Worm (Caenorhabditis elegans): ENCODE results near the gene pqn-70.

Gene pqn-70

DNA sequence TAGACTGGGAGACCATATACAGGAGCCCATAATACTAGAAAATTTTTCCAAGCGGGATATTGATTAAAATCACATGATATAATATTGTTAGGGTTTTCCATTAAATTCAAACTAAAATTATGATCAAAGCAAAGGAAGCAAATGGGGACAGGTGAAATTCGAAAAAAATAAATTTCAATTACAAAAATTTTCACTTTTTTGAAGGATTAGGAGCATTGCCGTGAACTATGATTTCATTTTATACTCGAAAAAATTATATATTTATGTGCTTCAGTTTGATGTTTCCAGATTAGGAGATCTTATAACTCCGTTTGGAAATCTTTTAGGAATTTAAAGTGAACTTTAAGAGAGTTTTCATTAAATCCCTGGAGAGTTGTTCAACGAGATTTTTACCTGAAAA, 32.1 kb upstream of the pqn-70 start, which contains the start of gene F07B10.7:
Gene F07B10.7, minus strand, starts transcription at position 101 of the 400 bp plus-strand sequence.
- TF ChIP-seq ets-7 (tag; optimal IDR thresholded peaks at IDR 0.05) (no peak), ama-1 (optimal IDR thresholded peaks at IDR 0.05) (no peak), hmbx-1 (tag; optimal IDR thresholded peaks at IDR 0.05) (no peak), ceh-36 (tag; optimal IDR thresholded peaks at IDR 0.05) (no peak), flt-1 (GFP tag; IDR thresholded peaks at IDR 0.05) (no peak), pes-1 (GFP tag; IDR thresholded peaks at IDR 0.05) (no peak), hmg-4 (GFP tag; optimal IDR thresholded peaks at IDR 0.05) (no peak), F13C5.2 (tag; optimal IDR thresholded peaks at IDR 0.05) (no peak), ceh-13 (GFP tag; optimal IDR thresholded peaks at IDR 0.05) (no peak), scrt-1 (GFP tag; IDR thresholded peaks at IDR 0.05) (no peak), B0310.2 (tag; optimal IDR thresholded peaks at IDR 0.05) (no peak)

ce11 chrV:11258896-11259295, 30.4 kb upstream of the pqn-70 start, which contains the start of gene lgc-36:
Gene lgc-36, minus strand, starts transcription at chrV:11258996.
- no peak for TF ChIP-seq tbx-11 (GFP tag; IDR thresholded peaks at IDR 0.05)
- TF ChIP-seq scrt-1 (GFP tag; IDR thresholded peaks at IDR 0.05) = no peak
- TF ChIP-seq ama-1 (optimal IDR thresholded peaks at IDR 0.05) = no peak
- TF ChIP-seq hnd-1 (tag; optimal IDR thresholded peaks at IDR 0.05) = no peak
- TF ChIP-seq hmg-4 (GFP tag; optimal IDR thresholded peaks at IDR 0.05) = no peak
- TF ChIP-seq tbx-37 (GFP tag; conservative IDR thresholded peaks at IDR 0.05) = no peak
- no peak for TF ChIP-seq aly-1 (tag; optimal IDR thresholded peaks at IDR 0.05)
- no peak for TF ChIP-seq F13C5.2 (tag; optimal IDR thresholded peaks at IDR 0.05)
- no peak for TF ChIP-seq flt-1 (GFP tag; IDR thresholded peaks at IDR 0.05)
- no peak for TF ChIP-seq ceh-13 (GFP tag; optimal IDR thresholded peaks at IDR 0.05)
- TF ChIP-seq hmbx-1 (tag; optimal IDR thresholded peaks at IDR 0.05) = no peak
- no peak for TF ChIP-seq B0310.2 (tag; optimal IDR thresholded peaks at IDR 0.05)
- TF ChIP-seq tra-4 (tag; optimal IDR thresholded peaks at IDR 0.05) = no peak
- no peak for TF ChIP-seq sea-1 (GFP tag; conservative IDR thresholded peaks at IDR 0.05)
- no peak for TF ChIP-seq ceh-36 (tag; optimal IDR thresholded peaks at IDR 0.05)
- no peak for TF ChIP-seq pes-1 (GFP tag; IDR thresholded peaks at IDR 0.05)
- TF ChIP-seq ets-7 (tag; optimal IDR thresholded peaks at IDR 0.05) = no peak

DNA sequence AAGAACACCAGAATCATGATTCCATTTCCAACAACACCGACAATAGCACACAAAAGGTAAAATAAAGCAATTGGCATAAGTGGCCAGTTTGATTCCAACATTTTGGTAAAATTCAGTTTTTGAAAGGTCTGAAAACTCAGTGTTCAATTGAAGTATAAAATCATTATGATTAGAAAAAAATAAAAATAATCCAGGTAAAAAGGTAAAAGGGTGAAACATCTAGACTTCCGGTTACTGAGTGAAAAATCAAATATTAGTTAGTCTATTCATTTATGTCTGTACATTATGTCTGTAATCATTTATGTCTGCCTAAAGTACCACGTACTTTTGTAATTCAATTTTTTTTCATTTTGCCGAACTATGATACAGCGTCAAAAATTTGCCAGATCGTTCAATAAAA, 26.5 kb upstream of the pqn-70 start, which contains the start of gene srsx-31:
Gene srsx-31, minus strand, starts transcription at position 101 of the 400 bp plus-strand sequence.
- TF ChIP-seq hmg-4 (GFP tag; optimal IDR thresholded peaks at IDR 0.05) = no peak
- TF ChIP-seq tbx-11 (GFP tag; IDR thresholded peaks at IDR 0.05) = no peak
- no peak for TF ChIP-seq ets-7 (tag; optimal IDR thresholded peaks at IDR 0.05)
- no peak for TF ChIP-seq ceh-13 (GFP tag; optimal IDR thresholded peaks at IDR 0.05)
- no peak for TF ChIP-seq ama-1 (optimal IDR thresholded peaks at IDR 0.05)
- TF ChIP-seq hmbx-1 (tag; optimal IDR thresholded peaks at IDR 0.05) = no peak
- TF ChIP-seq sea-1 (GFP tag; conservative IDR thresholded peaks at IDR 0.05) = no peak
- no peak for TF ChIP-seq hnd-1 (tag; optimal IDR thresholded peaks at IDR 0.05)
- TF ChIP-seq pes-1 (GFP tag; IDR thresholded peaks at IDR 0.05) = no peak
- no peak for TF ChIP-seq B0310.2 (tag; optimal IDR thresholded peaks at IDR 0.05)
- TF ChIP-seq scrt-1 (GFP tag; IDR thresholded peaks at IDR 0.05) = no peak
- no peak for TF ChIP-seq ceh-36 (tag; optimal IDR thresholded peaks at IDR 0.05)
- no peak for TF ChIP-seq flt-1 (GFP tag; IDR thresholded peaks at IDR 0.05)
- TF ChIP-seq aly-1 (tag; optimal IDR thresholded peaks at IDR 0.05) = no peak
- no peak for TF ChIP-seq tra-4 (tag; optimal IDR thresholded peaks at IDR 0.05)
- no peak for TF ChIP-seq F13C5.2 (tag; optimal IDR thresholded peaks at IDR 0.05)
- no peak for TF ChIP-seq tbx-37 (GFP tag; conservative IDR thresholded peaks at IDR 0.05)

DNA sequence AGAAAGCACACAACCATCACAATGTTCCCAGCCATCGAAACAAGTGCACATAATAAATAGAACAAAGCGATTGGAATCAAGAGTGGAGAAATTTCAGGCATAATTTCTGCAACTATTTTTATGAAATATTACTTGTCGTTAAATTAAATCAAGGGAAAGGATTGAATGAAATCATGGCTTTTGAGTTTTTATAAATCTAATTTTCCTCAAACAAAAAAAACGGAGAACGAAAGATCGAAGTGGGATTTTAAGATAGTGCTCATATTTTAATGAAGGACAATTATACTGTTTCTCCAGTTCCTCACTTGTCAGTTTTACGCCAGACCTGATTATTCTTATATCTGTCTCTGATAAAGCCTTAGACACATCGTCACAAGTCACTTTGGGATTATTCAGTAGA, 23.9 kb upstream of the pqn-70 start, which contains the start of gene srsx-33:
Gene srsx-33, minus strand, starts transcription at position 101 of the 400 bp plus-strand sequence.
- TF ChIP-seq aly-1 (tag; optimal IDR thresholded peaks at IDR 0.05) = no peak
- TF ChIP-seq ama-1 (optimal IDR thresholded peaks at IDR 0.05) = no peak
- TF ChIP-seq hmbx-1 (tag; optimal IDR thresholded peaks at IDR 0.05) = no peak
- no peak for TF ChIP-seq B0310.2 (tag; optimal IDR thresholded peaks at IDR 0.05)
- TF ChIP-seq ceh-13 (GFP tag; optimal IDR thresholded peaks at IDR 0.05) = no peak

DNA sequence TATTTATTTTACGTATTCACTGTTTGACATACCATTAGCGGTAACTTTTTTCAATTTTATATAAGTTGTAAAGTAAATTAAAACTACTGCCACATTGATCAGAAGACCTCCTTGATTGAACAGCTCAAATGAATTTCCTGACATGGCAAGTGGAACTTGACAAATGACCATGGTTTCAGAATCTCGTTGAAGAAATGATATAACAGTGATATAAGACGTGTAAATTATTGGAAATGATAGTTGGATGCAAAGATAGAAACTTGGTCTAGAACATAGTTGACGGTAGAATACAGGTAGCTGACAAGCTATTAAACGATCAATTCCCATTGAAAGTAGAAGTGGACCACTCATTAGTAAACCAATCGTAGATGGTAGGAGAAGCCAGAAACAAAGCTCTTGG, 23.3 kb upstream of the pqn-70 start:
- no peak for TF ChIP-seq ceh-36 (tag; optimal IDR thresholded peaks at IDR 0.05)
- TF ChIP-seq ama-1 (optimal IDR thresholded peaks at IDR 0.05) = no peak
- TF ChIP-seq ets-7 (tag; optimal IDR thresholded peaks at IDR 0.05) = no peak
- no peak for TF ChIP-seq F13C5.2 (tag; optimal IDR thresholded peaks at IDR 0.05)
- no peak for TF ChIP-seq B0310.2 (tag; optimal IDR thresholded peaks at IDR 0.05)
- TF ChIP-seq scrt-1 (GFP tag; IDR thresholded peaks at IDR 0.05) = no peak
- TF ChIP-seq tra-4 (tag; optimal IDR thresholded peaks at IDR 0.05) = no peak
- TF ChIP-seq tbx-11 (GFP tag; IDR thresholded peaks at IDR 0.05) = no peak
- TF ChIP-seq tbx-37 (GFP tag; conservative IDR thresholded peaks at IDR 0.05) = no peak
- TF ChIP-seq ceh-13 (GFP tag; optimal IDR thresholded peaks at IDR 0.05) = no peak
- TF ChIP-seq hmbx-1 (tag; optimal IDR thresholded peaks at IDR 0.05) = no peak
- no peak for TF ChIP-seq hmg-4 (GFP tag; optimal IDR thresholded peaks at IDR 0.05)
- TF ChIP-seq hnd-1 (tag; optimal IDR thresholded peaks at IDR 0.05) = no peak
- no peak for TF ChIP-seq pes-1 (GFP tag; IDR thresholded peaks at IDR 0.05)
- no peak for TF ChIP-seq flt-1 (GFP tag; IDR thresholded peaks at IDR 0.05)
- no peak for TF ChIP-seq aly-1 (tag; optimal IDR thresholded peaks at IDR 0.05)

DNA sequence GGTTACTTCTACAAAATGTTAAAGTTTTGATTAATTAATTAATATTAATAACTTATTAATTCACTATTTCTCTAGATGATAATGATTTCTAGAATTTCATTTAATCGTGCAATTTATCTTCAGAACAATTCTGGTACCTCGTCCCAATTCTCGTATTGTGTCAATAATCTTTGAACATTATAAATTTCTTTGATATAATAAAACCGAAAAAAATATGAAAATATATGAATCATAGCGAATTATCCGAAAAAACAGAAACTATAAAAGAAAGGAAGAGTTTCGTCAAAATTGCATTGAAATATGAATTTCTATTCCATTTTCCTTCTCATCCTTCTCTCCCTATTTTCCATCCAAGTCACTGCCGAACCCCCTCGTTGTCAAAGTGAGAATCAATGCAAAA, 22.2 kb upstream of the pqn-70 start, which contains the start of gene T19B10.12:
Gene T19B10.12, plus strand, starts transcription at position 301 of the 400 bp plus-strand sequence.
- no peak for TF ChIP-seq tbx-11 (GFP tag; IDR thresholded peaks at IDR 0.05)
- TF ChIP-seq aly-1 (tag; optimal IDR thresholded peaks at IDR 0.05) = no peak
- no peak for TF ChIP-seq flt-1 (GFP tag; IDR thresholded peaks at IDR 0.05)
- no peak for TF ChIP-seq ama-1 (optimal IDR thresholded peaks at IDR 0.05)
- TF ChIP-seq ets-7 (tag; optimal IDR thresholded peaks at IDR 0.05) = no peak
- no peak for TF ChIP-seq F13C5.2 (tag; optimal IDR thresholded peaks at IDR 0.05)
- no peak for TF ChIP-seq tbx-37 (GFP tag; conservative IDR thresholded peaks at IDR 0.05)
- no peak for TF ChIP-seq ceh-13 (GFP tag; optimal IDR thresholded peaks at IDR 0.05)
- no peak for TF ChIP-seq hmg-4 (GFP tag; optimal IDR thresholded peaks at IDR 0.05)
- no peak for TF ChIP-seq sea-1 (GFP tag; conservative IDR thresholded peaks at IDR 0.05)
- no peak for TF ChIP-seq scrt-1 (GFP tag; IDR thresholded peaks at IDR 0.05)
- no peak for TF ChIP-seq hnd-1 (tag; optimal IDR thresholded peaks at IDR 0.05)
- TF ChIP-seq tra-4 (tag; optimal IDR thresholded peaks at IDR 0.05) = no peak

- TF ChIP-seq hmg-4 (GFP tag; optimal IDR thresholded peaks at IDR 0.05) = no peak
- TF ChIP-seq aly-1 (tag; optimal IDR thresholded peaks at IDR 0.05) = no peak
- no peak for TF ChIP-seq hnd-1 (tag; optimal IDR thresholded peaks at IDR 0.05)
- TF ChIP-seq ceh-36 (tag; optimal IDR thresholded peaks at IDR 0.05) = no peak
- no peak for TF ChIP-seq F13C5.2 (tag; optimal IDR thresholded peaks at IDR 0.05)
- TF ChIP-seq tbx-11 (GFP tag; IDR thresholded peaks at IDR 0.05) = no peak
- no peak for TF ChIP-seq tra-4 (tag; optimal IDR thresholded peaks at IDR 0.05)
Observed at ce11 chrV:11247846-11248245, 19.3 kb upstream of the pqn-70 start, which contains the start of gene mam-4. Gene mam-4, plus strand, starts transcription at chrV:11248146.
